Fruit fly (Drosophila melanogaster): Measurements from ENCODE around the gene Sos.

The Sos gene

DNA sequence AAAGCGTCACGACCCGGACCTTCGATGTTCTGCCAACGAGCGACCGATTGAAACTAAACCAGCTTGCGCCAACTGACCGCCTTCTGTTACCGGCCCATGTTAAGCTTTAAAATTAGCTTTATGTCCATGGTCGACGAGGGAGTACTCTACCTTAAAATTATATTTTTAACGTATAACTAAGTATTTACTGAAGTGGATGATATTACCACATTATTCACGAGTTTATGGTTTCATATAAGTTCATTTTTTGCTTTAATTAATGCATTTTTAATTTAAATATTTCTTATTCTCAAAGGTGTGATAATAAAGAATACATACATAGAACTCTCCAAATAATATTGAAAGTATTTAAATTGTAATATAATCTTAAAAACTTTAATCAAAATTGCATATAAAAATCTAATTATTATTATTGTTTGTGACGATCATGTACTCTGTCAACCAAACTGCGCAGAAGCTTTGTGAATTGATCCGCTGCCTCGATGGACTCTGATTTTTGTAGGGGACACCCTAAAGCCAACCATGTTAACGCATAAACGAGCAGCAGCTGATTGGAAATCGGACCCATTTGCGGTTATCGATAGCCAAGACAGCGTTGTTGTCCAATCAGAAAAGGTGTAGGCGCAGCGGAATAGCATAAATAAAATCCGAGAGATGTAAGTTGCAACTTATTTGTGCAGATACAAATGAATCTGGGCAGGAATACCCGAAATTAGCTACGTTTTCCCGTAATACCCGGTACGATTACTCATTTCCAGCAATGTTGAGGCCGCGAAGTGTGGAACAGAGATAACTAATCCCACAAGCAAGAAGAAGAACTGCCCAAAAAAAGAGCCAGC lies 33.3 kb upstream of the Sos start, which contains the start of the genes CG9008 and p38b (continued):
- TF ChIP-seq CG17802 (tag; optimal IDR thresholded peaks at IDR 0.05) (no peak), crol (GFP tag; IDR thresholded peaks at IDR 0.05) (no peak), CG10959 (GFP tag; IDR thresholded peaks at IDR 0.05) (no peak), Aef1 (GFP tag; IDR thresholded peaks at IDR 0.05) (peak; percentile 63; the same call in 2 of the 3 replicates), Mrtf (GFP tag; IDR thresholded peaks at IDR 0.05) (peak; percentile 53; the same call in 1 of the 3 replicates), jing (GFP tag; optimal IDR thresholded peaks at IDR 0.05) (no peak), H15 (GFP tag; IDR thresholded peaks at IDR 0.05) (0 out of 3 replicates have a peak, but pooled peaks have one; percentile 49), Hr3 (GFP tag; optimal IDR thresholded peaks at IDR 0.05) (peak; percentile 84), CG4282 (GFP tag; optimal IDR thresholded peaks at IDR 0.05) (no peak), gcm (GFP tag; optimal IDR thresholded peaks at IDR 0.05) (peak; percentile 80), CG8478 (optimal IDR thresholded peaks at IDR 0.05) (no peak), sens (GFP tag) (peak; percentile 79), Mad (GFP tag; optimal IDR thresholded peaks at IDR 0.05) (no peak), yki (optimal IDR thresholded peaks at IDR 0.05) (no peak), Hr78 (GFP tag; optimal IDR thresholded peaks at IDR 0.05) (peak in 1 of 2 experiments; percentile 46), HmgZ (tag; optimal IDR thresholded peaks at IDR 0.05) (peak; percentile 44), CG7372 (GFP tag; IDR thresholded peaks at IDR 0.05) (no peak; the same call in 1 of the 2 replicates), sr (GFP tag; IDR thresholded peaks at IDR 0.05) (peak; percentile 53; the same call in 2 of the 3 replicates), CG17912 (GFP tag; optimal IDR thresholded peaks at IDR 0.05) (no peak), fd3F (GFP tag; optimal IDR thresholded peaks at IDR 0.05) (peak; percentile 79), pzg (GFP tag; optimal IDR thresholded peaks at IDR 0.05) (peak; percentile 69), pho (GFP tag; optimal IDR thresholded peaks at IDR 0.05) (peak; percentile 41), CG2116 (GFP tag; optimal IDR thresholded peaks at IDR 0.05) (peak; percentile 74), D (optimal IDR thresholded peaks at IDR 0.05) (no peak), D (GFP tag; optimal IDR thresholded peaks at IDR 0.05) (peak; percentile 74), Deaf1 (tag; optimal IDR thresholded peaks at IDR 0.05) (peak; percentile 76), CG4360 (GFP tag; IDR thresholded peaks at IDR 0.05) (no peak), CG9876 (GFP tag; optimal IDR thresholded peaks at IDR 0.05) (no peak), CG8089 (GFP tag; optimal IDR thresholded peaks at IDR 0.05) (no peak), HLH54F (GFP tag; optimal IDR thresholded peaks at IDR 0.05) (peak; percentile 44), CG4404 (GFP tag; IDR thresholded peaks at IDR 0.05) (no peak), CG3838 (GFP tag; optimal IDR thresholded peaks at IDR 0.05) (no peak), ranshi (GFP tag; IDR thresholded peaks at IDR 0.05) (no peak; the same call in 1 of the 2 replicates), jumu (GFP tag; optimal IDR thresholded peaks at IDR 0.05) (peak; percentile 11), CG31388 (GFP tag; optimal IDR thresholded peaks at IDR 0.05) (no peak), da (GFP tag; optimal IDR thresholded peaks at IDR 0.05) (no peak), crp (GFP tag; optimal IDR thresholded peaks at IDR 0.05) (peak; percentile 60 to 93), CG7963 (GFP tag; IDR thresholded peaks at IDR 0.05; ENCODE audit: partially characterized antibody) (no peak), CG9609 (GFP tag; optimal IDR thresholded peaks at IDR 0.05) (no peak), ara (GFP tag; IDR thresholded peaks at IDR 0.05) (no peak), cas (GFP tag; IDR thresholded peaks at IDR 0.05) (no peak), CG17385 (GFP tag; optimal IDR thresholded peaks at IDR 0.05) (peak; percentile 90), Dll (GFP tag; IDR thresholded peaks at IDR 0.05; ENCODE audit: partially characterized antibody) (peak; percentile 53), Meics (GFP tag; optimal IDR thresholded peaks at IDR 0.05) (peak; percentile 93), peb (GFP tag; IDR thresholded peaks at IDR 0.05) (no peak), CG34224 (GFP tag; IDR thresholded peaks at IDR 0.05; ENCODE audit: partially characterized antibody) (peak; percentile 58; the same call in 2 of the 3 replicates), al (GFP tag; IDR thresholded peaks at IDR 0.05) (0 out of 2 replicates have a peak, but pooled peaks have one; percentile 46), maf-S (GFP tag; optimal IDR thresholded peaks at IDR 0.05) (no peak), Sry-β (GFP tag; optimal IDR thresholded peaks at IDR 0.05) (peak; percentile 28), MTF-1 (GFP tag; optimal IDR thresholded peaks at IDR 0.05; ENCODE audit: borderline replicate concordance) (no peak)
